Worm (Caenorhabditis elegans): Measurements from ENCODE around the gene col-175.

- TF ChIP-seq W03F9.2 (tag; optimal IDR thresholded peaks at IDR 0.05) (no peak), dao-5 (tag; optimal IDR thresholded peaks at IDR 0.05) (no peak), him-1 (tag; optimal IDR thresholded peaks at IDR 0.05) (no peak)
Measured at ce11 chrX:9264231-9264630, 29.8 kb upstream of the col-175 start, which contains the start of gene F18G5.6.
